Fruit fly (Drosophila melanogaster): ENCODE measurements around the gene HGTX.

Gene HGTX

DNA sequence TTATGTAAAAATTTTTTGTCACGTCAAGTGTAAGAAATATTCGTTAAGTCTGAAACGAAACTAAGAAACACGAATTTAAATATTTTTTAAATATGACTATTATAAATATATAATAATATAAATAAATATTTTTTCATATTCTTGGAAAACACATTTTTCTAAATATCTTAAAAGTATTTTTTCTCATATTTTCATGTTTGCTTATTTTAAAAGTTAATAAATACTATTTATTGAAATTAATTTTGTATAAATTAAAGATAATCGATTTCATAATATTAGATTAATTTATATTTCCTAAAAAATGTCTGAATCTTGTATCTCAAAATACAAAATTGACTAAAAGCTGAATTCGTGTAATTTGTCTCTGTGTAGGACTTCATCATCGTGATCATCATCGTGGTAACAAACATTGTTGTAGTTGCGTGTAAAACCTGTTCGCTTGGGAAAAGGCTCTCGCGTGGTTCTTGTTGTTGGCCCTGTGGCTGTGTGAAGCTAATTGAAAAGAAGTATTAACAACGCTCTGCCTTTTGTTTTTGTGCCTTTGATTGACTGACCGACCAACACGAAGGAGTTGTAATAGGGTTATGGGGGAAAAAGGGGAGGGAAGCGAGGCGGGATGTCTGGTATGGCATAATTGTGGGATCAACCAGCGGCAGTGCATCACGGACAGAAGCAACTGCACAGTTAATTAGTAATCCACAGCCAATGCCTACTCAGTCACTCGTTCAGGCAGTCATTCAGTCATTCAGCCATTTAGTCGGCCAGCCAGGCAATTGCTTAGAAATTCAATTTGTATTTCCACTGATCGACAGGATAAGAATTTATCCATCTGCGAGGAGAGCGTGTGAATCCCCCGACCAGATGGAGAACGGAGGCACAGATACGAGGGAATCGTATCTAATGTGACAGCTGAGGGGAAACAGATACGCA, 12.3 kb upstream of the HGTX start (continued):
- TF ChIP-seq CG3995 (GFP tag; optimal IDR thresholded peaks at IDR 0.05) (no peak), Bgb (GFP tag; IDR thresholded peaks at IDR 0.05; ENCODE audit: partially characterized antibody) (no peak), CG5245 (GFP tag; optimal IDR thresholded peaks at IDR 0.05) (no peak), CG13424 (tag; optimal IDR thresholded peaks at IDR 0.05) (peak; percentile 29), caup (GFP tag; optimal IDR thresholded peaks at IDR 0.05; ENCODE audit: severe bottlenecking) (no peak), CG10654 (GFP tag; optimal IDR thresholded peaks at IDR 0.05) (no peak), CG30431 (GFP tag; optimal IDR thresholded peaks at IDR 0.05) (no peak), Rfx (GFP tag; IDR thresholded peaks at IDR 0.05) (no peak), zen2 (GFP tag; IDR thresholded peaks at IDR 0.05; ENCODE audit: partially characterized antibody) (no peak), pfk (GFP tag; optimal IDR thresholded peaks at IDR 0.05) (no peak), usp (GFP tag; optimal IDR thresholded peaks at IDR 0.05) (no peak), lilli (GFP tag; optimal IDR thresholded peaks at IDR 0.05) (no peak), CG1832 (GFP tag; optimal IDR thresholded peaks at IDR 0.05) (no peak), NFAT (GFP tag; IDR thresholded peaks at IDR 0.05) (no peak), dati (GFP tag; IDR thresholded peaks at IDR 0.05) (no peak), CG8924 (tag; optimal IDR thresholded peaks at IDR 0.05) (peak; percentile 55), CG13296 (GFP tag; optimal IDR thresholded peaks at IDR 0.05) (no peak), jing (GFP tag; optimal IDR thresholded peaks at IDR 0.05) (no peak), CG14667 (GFP tag; IDR thresholded peaks at IDR 0.05) (no peak), sens-2 (GFP tag; IDR thresholded peaks at IDR 0.05) (no peak), CG34422 (GFP tag; IDR thresholded peaks at IDR 0.05) (no peak), CG17568 (GFP tag; optimal IDR thresholded peaks at IDR 0.05) (no peak), CG14710 (tag; optimal IDR thresholded peaks at IDR 0.05) (peak; percentile 59), vvl (GFP tag; IDR thresholded peaks at IDR 0.05) (no peak), CG15269 (tag; optimal IDR thresholded peaks at IDR 0.05) (peak; percentile 6), br (optimal IDR thresholded peaks at IDR 0.05) (no peak), CG17385 (GFP tag; optimal IDR thresholded peaks at IDR 0.05) (no peak), sc (optimal IDR thresholded peaks at IDR 0.05) (no peak), sc (GFP tag; optimal IDR thresholded peaks at IDR 0.05) (no peak), Optix (GFP tag; IDR thresholded peaks at IDR 0.05) (no peak), NK7.1 (GFP tag; optimal IDR thresholded peaks at IDR 0.05) (no peak), Sry-δ (GFP tag; optimal IDR thresholded peaks at IDR 0.05) (no peak), CG16779 (GFP tag; IDR thresholded peaks at IDR 0.05) (no peak), trem (tag; optimal IDR thresholded peaks at IDR 0.05) (no peak), stc (GFP tag; IDR thresholded peaks at IDR 0.05) (no peak), MBD-R2 (GFP tag; IDR thresholded peaks at IDR 0.05) (no peak), nerfin-1 (tag; optimal IDR thresholded peaks at IDR 0.05) (no peak), CG6791 (GFP tag; IDR thresholded peaks at IDR 0.05; ENCODE audit: partially characterized antibody) (0 out of 3 replicates have a peak, but pooled peaks have one; percentile 7), Max (GFP tag; optimal IDR thresholded peaks at IDR 0.05) (no peak), CG8089 (GFP tag; optimal IDR thresholded peaks at IDR 0.05) (no peak), E2f1 (GFP tag; IDR thresholded peaks at IDR 0.05) (no peak), Doc2 (GFP tag; IDR thresholded peaks at IDR 0.05) (no peak), D19A (tag; optimal IDR thresholded peaks at IDR 0.05) (peak; percentile 48), Ssrp (tag; optimal IDR thresholded peaks at IDR 0.05) (peak; percentile 16), seq (GFP tag; IDR thresholded peaks at IDR 0.05) (no peak), unc-4 (GFP tag; IDR thresholded peaks at IDR 0.05; ENCODE audit: partially characterized antibody) (no peak), ERR (GFP tag; optimal IDR thresholded peaks at IDR 0.05) (no peak), CG7556 (GFP tag; optimal IDR thresholded peaks at IDR 0.05) (peak; percentile 18), peb (GFP tag; IDR thresholded peaks at IDR 0.05) (no peak), CG32772 (GFP tag; IDR thresholded peaks at IDR 0.05) (no peak)
